Fruit fly (Drosophila melanogaster): ENCODE measurements around the gene Svip.

Gene Svip

DNA sequence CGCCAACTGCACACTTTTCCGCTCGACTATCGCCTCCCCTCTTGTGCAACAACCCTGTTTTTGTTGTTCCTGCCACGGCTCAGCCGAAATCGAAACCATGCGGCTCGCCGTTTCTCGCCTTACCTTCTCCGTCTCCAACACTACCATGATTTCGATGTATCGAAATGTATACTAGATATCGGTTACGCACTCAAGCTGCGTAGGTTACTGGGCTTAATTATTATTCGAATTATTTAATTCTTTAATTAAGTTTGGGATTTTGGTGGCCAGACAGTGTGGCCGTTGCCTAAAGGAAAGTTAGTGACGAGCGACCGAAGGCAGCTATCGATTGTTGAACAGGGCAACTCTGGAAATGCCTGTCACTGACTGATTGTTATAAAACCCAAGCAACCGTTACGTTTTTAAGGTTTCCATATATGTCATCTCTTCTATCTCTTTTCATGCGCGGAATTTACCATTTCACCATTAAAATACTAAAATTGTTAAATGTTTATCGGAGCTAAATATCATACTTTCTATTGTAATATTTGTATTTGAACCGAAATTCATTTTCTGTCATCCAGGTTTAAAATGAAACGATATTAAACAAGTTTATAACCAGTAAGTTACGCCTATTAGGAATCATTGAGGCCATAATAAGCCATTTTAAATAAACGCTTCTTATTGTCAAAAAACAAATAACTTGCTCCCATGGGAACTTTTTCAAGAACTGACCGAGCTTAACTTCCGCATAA is 43.5 kb downstream of the Svip start, which contains the start of gene eIF4E1 (continued):
- TF ChIP-seq repo (GFP tag; optimal IDR thresholded peaks at IDR 0.05) (no peak), Hsf (GFP tag; optimal IDR thresholded peaks at IDR 0.05) (peak; percentile 13), CG10321 (GFP tag; IDR thresholded peaks at IDR 0.05) (no peak), Dip3 (GFP tag; optimal IDR thresholded peaks at IDR 0.05) (no peak), vnd (GFP tag; IDR thresholded peaks at IDR 0.05; ENCODE audit: partially characterized antibody) (peak; percentile 74; the same call in 2 of the 3 replicates), CG2120 (GFP tag; optimal IDR thresholded peaks at IDR 0.05) (peak; percentile 13), Eip74EF (GFP tag; optimal IDR thresholded peaks at IDR 0.05) (no peak), CG12219 (GFP tag; optimal IDR thresholded peaks at IDR 0.05) (no peak), CG11696 (GFP tag; IDR thresholded peaks at IDR 0.05) (no peak), Taf1 (GFP tag; IDR thresholded peaks at IDR 0.05) (no peak), CG12299 (tag; optimal IDR thresholded peaks at IDR 0.05) (no peak), CG10979 (tag; optimal IDR thresholded peaks at IDR 0.05) (no peak), CG1792 (GFP tag; optimal IDR thresholded peaks at IDR 0.05) (peak; percentile 28), chn (GFP tag; optimal IDR thresholded peaks at IDR 0.05) (no peak), Nf-YC (tag; optimal IDR thresholded peaks at IDR 0.05) (peak; percentile 47), CG3995 (GFP tag; optimal IDR thresholded peaks at IDR 0.05) (no peak), CG30020 (tag; optimal IDR thresholded peaks at IDR 0.05) (peak; percentile 14), CG7786 (GFP tag; optimal IDR thresholded peaks at IDR 0.05) (no peak), CG10565 (GFP tag; optimal IDR thresholded peaks at IDR 0.05) (no peak), sens-2 (GFP tag; IDR thresholded peaks at IDR 0.05) (no peak), CG15696 (tag; optimal IDR thresholded peaks at IDR 0.05) (peak; percentile 8), trem (tag; optimal IDR thresholded peaks at IDR 0.05) (peak; percentile 57), ssp (GFP tag; IDR thresholded peaks at IDR 0.05) (peak; percentile 38), sim (GFP tag; IDR thresholded peaks at IDR 0.05) (no peak), bigmax (GFP tag; optimal IDR thresholded peaks at IDR 0.05) (peak; percentile 14), Lhr (GFP tag; optimal IDR thresholded peaks at IDR 0.05) (peak; percentile 79), Asciz (GFP tag; optimal IDR thresholded peaks at IDR 0.05) (no peak), sr (GFP tag; IDR thresholded peaks at IDR 0.05) (no peak), CrebB (tag; optimal IDR thresholded peaks at IDR 0.05) (no peak), otp (GFP tag; IDR thresholded peaks at IDR 0.05) (no peak; the same call in 2 of the 3 replicates), YL-1 (GFP tag; optimal IDR thresholded peaks at IDR 0.05) (peak; percentile 61), sisA (GFP tag; IDR thresholded peaks at IDR 0.05) (peak; percentile 29; the same call in 1 of the 2 replicates), Optix (GFP tag; IDR thresholded peaks at IDR 0.05) (no peak), gem (tag; optimal IDR thresholded peaks at IDR 0.05) (peak; percentile 5), Awh (GFP tag; IDR thresholded peaks at IDR 0.05) (no peak), Rx (GFP tag; IDR thresholded peaks at IDR 0.05) (no peak), kah (GFP tag; optimal IDR thresholded peaks at IDR 0.05) (no peak), CG1233 (GFP tag; optimal IDR thresholded peaks at IDR 0.05) (peak; percentile 1), gfzf (GFP tag; optimal IDR thresholded peaks at IDR 0.05) (peak; percentile 75), Ravus (GFP tag; IDR thresholded peaks at IDR 0.05) (no peak), yki (optimal IDR thresholded peaks at IDR 0.05) (no peak), D19A (tag; optimal IDR thresholded peaks at IDR 0.05) (no peak), Tbp (GFP tag; optimal IDR thresholded peaks at IDR 0.05) (no peak), aop (GFP tag; IDR thresholded peaks at IDR 0.05) (no peak), CG6854 (GFP tag; optimal IDR thresholded peaks at IDR 0.05) (no peak), CG34224 (GFP tag; IDR thresholded peaks at IDR 0.05; ENCODE audit: partially characterized antibody) (peak; percentile 58), CG16813 (GFP tag; IDR thresholded peaks at IDR 0.05; ENCODE audit: partially characterized antibody) (peak; percentile 82), Hr78 (GFP tag; optimal IDR thresholded peaks at IDR 0.05) (no peak), B-H2 (GFP tag; optimal IDR thresholded peaks at IDR 0.05) (peak; percentile 2), CG2129 (GFP tag; IDR thresholded peaks at IDR 0.05; ENCODE audit: partially characterized antibody) (peak; percentile 34; the same call in 1 of the 2 replicates)
